Worm (Caenorhabditis elegans) whole organism, L4/young adult: Measurements from ENCODE around the gene F10C5.3.

Experiments used
- W03F9.2 ChIP-seq: fragments of 150-350 bp; optimal IDR thresholded peaks from 2 replicates; lab custom pipeline; 2014; ENCODE audit warnings: missing biosample characterization, missing genetic modification characterization
- dao-5 ChIP-seq: sonication (generic microtip); optimal IDR thresholded peaks from 2 replicates; lab custom pipeline; 2016; ENCODE audit warnings: missing genotype, missing genetic modification characterization, moderate library complexity, missing compliant biosample characterization
- him-1 ChIP-seq: sonication (generic microtip); optimal IDR thresholded peaks from 2 replicates; lab custom pipeline; 2016; ENCODE audit warnings: missing genotype, missing genetic modification reagents, missing genetic modification characterization, missing compliant biosample characterization

F10C5.3 gene

DNA sequence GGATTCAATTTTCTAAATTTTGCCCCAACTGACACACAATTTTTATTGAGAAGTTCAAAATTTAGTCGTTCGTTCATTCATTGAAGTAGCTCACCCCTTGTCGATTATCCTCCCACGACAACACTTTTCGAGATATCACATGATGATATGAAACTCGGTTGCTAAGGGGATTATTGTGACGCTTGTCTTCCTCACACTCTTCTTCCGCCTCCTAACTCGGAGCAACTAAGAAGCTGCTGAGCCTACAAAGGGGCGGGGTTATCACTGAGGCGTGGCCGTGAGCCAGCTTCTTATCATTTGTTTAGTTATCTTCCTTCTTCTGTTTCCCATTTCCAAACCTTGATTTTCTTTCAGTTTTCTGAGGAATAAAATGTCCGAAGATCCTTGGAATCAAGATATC is at the start of gene F10C5.3:
Gene F10C5.3 (plus strand): TSS at position 313 of the 400 bp plus-strand sequence.
- TF ChIP-seq him-1 (tag; lab: Kevin White, UChicago) (no peak), W03F9.2 (no peak), dao-5 (tag; lab: Kevin White, UChicago) (no peak)

DNA sequence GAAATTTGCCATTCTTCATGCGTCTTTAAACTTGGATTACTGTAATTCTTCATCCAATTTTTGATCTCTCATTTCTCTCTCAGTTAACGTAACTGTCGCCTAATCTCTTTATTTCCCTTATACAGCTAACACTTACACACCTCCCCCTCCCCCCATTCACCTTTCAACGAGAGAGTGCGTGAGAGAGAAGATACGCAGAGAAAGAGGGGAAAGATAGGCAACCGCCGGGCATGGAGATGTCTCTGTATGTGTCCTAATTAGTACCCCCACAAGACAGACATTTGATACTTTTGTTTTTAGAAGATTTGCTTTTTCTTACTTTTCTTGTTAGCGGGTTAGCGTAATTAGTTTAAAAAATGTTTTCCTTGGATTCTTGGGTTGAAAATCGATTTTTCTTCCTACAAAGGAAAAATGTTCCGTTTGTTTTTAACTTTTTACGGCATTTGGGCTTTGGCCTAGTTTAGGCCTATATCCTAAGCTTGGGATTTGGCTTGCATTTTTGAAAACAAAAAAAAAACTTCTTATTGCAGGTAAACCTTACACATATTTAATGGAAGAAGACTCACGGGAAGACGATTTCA is 49.2 kb upstream of the F10C5.3 start, which contains the start of gene affl-2:
Gene affl-2 (plus strand): TSS at position 531 of the 581 bp plus-strand sequence.
- TF ChIP-seq him-1 (tag; lab: Kevin White, UChicago) (no peak), dao-5 (tag; lab: Kevin White, UChicago) (no peak), W03F9.2 (no peak)

DNA sequence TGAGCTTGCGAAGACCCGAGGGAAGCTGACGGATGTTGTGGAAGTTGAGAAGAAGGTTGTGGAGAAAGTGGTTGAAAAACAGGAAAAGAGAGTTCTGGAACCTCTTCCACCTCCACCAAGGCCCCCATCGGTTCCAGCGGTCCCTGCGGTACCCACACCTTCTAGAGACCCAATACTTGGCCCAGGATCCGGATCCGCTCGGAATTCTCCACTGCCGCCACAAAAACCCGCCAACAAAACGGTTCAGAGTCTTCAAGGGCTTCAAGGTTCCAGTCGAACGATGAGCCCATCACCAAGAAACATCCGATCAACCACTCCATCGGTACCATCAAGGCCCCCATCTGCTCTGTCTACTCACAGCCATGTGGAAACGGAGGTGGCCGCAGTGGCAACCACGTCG is 46.6 kb upstream of the F10C5.3 start:
- TF ChIP-seq him-1 (tag; lab: Kevin White, UChicago) (no peak), W03F9.2 (no peak), dao-5 (tag; lab: Kevin White, UChicago) (no peak)

DNA sequence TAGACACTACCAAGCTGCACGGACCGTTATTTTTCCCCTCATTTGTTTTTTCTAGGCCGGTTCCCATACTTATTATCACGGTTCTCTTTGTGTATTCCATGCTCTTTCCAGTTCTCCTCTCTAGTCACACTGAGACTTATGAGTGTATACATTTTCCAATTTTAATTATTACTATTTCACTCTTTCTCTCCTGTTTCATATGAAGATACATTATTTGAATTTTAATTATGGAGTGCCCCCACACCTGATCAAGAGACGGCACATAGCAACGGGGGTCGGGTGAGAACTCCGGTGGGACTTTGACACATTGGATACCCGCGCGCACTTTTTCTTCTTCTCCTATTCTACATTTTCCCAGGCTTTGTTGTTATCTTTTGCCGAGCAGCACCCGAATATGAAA is 43.7 kb upstream of the F10C5.3 start, which contains the start of gene affl-1:
Gene affl-1 (plus strand): TSS at position 301 of the 400 bp plus-strand sequence.
- TF ChIP-seq W03F9.2 (no peak), him-1 (tag; lab: Kevin White, UChicago) (no peak), dao-5 (tag; lab: Kevin White, UChicago) (no peak)

DNA sequence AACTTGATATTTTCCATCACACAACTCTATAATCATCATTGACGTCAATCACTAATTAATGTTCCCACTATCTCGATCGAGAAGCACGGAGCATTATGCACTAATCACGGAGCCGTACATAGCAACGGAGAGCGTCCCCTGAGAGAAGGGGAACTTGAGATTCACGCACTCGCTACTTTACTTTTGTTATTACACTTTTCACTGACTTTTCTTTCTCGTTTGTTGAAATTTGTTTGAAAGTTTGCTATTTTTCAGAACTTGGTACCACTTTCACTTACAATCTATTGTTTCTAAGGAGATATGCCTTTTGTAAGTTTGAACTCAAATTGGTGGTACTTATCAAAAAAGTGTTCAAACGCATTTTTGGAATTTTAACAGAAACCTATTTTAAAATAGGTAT is 39.6 kb upstream of the F10C5.3 start, which contains the start of gene Y55B1BR.8:
Gene Y55B1BR.8 (plus strand): TSS at position 301 of the 400 bp plus-strand sequence.
- TF ChIP-seq him-1 (tag; lab: Kevin White, UChicago) (no peak), dao-5 (tag; lab: Kevin White, UChicago) (no peak), W03F9.2 (no peak)

DNA sequence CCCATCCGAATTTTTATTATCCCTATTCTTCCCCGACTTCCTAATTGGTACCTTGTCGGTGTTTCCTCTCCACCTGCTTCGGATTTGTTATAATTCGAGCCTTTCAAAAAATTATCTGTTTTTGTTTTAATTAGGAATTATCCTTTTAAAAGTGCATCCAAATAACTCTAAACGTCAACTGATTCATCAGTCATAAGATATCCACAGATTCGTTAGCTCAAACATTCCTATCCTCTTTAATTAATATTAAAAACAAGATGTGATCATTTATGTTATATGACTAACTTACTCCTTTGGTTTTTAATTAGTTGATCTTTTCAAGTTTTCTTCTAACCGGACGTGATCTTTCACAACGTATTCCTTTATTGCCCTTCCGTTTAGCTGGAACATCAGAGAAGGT is 36.8 kb upstream of the F10C5.3 start:
- TF ChIP-seq W03F9.2: no peak
- TF ChIP-seq him-1 (tag; lab: Kevin White, UChicago): no peak
- TF ChIP-seq dao-5 (tag; lab: Kevin White, UChicago): no peak

DNA sequence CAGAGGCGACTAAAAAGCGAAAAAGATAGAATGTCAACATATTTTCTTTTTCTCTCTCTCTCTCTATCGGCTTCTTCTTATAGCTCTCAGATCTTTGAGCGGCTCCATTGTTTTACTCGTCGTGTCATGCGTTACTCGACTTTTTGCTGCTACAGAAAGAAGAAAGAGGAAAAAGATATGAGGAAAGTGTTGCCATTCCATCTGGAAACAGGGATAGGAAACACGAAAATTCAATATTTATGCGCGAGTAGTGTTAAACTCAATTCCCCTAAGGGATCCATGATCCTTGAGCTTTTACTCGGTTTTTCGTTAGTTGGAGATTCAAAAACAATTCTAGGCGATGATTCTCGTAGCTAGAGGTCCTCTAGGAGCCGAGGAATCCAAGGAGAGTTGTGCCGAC is 27.9 kb upstream of the F10C5.3 start:
- TF ChIP-seq dao-5 (tag; lab: Kevin White, UChicago): no peak

DNA sequence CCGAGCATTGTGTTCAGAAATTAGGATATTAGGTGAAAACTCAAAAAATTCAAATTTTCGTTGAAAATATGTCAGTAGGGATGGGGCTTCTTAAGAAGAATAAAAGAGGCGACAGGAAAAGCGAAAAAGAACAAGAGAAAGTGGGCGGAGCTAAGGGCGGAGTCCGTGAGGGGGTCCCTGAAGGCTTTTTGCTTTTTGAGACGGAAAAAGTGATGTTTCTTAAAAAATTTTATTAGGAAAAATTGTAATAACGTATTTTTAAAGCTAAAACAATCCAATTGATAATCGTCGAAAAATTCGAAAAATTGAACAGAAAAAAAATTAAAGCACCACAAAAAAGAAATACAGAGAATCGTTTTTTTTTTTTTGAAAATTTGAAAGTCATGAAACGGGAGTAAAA is 20.0 kb upstream of the F10C5.3 start, which contains the start of gene Y55B1BR.6:
Gene Y55B1BR.6 (minus strand): TSS at position 101 of the 400 bp plus-strand sequence.
- TF ChIP-seq W03F9.2 (no peak), him-1 (tag; lab: Kevin White, UChicago) (no peak), dao-5 (tag; lab: Kevin White, UChicago) (no peak)

DNA sequence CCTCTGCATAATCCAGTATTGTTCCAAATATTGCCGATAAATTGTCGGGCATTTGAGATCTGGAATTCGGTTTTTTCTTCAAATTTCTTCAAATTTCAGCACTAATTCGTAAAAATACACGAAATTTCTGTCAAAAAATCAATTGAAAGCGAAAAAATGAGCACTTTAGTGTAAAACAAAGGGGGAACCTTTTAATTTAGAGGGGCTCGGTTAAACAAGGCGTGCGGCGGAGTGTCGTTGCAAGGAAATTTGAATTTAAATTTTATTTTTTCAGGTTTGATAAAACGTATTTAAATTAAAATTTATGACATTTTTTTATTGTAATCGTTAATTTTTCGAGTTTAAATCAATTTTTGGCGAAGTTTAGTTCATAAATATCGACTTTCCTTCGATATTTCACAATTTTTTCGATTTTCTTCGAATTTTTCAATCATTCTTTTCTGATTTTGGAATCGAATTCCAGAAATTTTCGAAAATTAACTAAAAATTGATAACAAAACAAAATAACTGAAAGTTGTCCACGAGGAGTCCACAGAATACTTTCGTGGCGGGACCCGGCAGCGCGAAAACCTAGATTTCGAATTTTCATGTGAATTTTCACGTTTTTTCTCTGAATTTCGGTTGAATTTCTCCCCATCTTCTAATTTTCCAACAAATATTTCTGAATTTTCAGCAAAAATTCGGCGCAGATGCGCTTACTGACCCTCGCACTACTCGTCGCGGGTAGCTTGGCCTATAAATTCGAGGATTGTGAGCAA is 11.8 kb upstream of the F10C5.3 start, which contains the start of the genes magu-1 and nemp-1:
Gene magu-1 (minus strand): TSS at position 59 of the 758 bp plus-strand sequence.
Gene nemp-1 (plus strand): TSS at position 674 of the 758 bp plus-strand sequence.
- TF ChIP-seq him-1 (tag; lab: Kevin White, UChicago) (no peak), W03F9.2 (peak; percentile 21)

DNA sequence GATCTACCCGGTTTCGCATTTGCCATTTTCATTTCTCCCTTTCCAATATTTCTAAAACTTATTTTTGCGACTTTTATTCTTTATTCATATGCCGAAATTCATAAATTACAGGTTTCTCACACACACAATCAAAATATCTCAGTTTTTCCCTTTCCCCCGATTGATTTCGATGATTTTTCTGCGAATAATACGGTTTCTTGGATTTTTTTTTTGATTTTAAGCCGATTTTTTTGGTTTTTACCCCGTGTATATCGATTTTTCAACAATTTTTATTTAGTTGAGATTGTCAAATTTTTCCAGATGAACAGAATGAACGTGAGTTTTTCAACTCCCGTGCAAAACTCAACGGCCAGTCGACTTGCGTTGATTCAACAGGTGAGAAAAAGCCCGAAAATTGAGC is 8.5 kb upstream of the F10C5.3 start, which contains the start of gene mat-3:
Gene mat-3 (plus strand): TSS at position 301 of the 400 bp plus-strand sequence.
- TF ChIP-seq W03F9.2 (no peak), him-1 (tag; lab: Kevin White, UChicago) (no peak), dao-5 (tag; lab: Kevin White, UChicago) (no peak)

DNA sequence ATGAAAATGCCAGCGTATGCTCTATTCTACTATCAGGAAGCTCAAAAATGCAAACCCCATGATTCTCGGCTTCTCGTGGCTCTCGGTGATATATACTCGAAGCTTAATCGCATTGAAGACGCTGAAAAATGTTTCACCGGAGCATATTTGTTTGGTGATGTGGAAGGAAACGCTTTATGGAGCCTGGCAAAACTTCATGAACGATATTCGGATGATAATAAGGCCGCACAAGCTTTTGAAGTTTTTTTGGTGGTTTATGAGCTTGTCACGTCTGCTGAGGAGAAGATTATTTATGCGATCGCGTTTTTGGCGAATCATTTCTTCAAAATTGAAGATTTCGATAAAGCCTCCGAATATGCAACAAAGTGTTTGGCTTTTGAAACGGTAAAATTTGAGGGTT is 2.4 kb upstream of the F10C5.3 start:
- TF ChIP-seq dao-5 (tag; lab: Kevin White, UChicago) (no peak), him-1 (tag; lab: Kevin White, UChicago) (no peak), W03F9.2 (no peak)

DNA sequence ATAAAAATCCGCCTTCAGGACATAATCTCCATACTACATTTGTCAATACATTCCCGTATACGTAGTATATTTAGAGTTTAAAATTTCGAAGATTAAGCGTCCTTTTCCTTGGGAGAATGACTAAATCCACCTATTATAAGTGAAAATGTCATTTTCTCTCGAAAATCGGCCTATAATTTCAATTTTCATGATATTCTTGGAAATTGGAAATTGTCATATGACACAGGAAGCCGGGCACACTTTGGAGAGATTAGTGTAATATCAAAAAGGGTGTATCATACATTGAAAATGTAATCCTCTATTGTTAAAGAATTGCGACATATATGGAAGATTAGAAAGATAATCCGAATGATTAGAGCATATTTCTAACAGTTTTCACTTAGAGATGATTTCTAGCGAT is 929 bp upstream of the F10C5.3 start:
- no peak for TF ChIP-seq dao-5 (tag; lab: Kevin White, UChicago)
- no peak for TF ChIP-seq W03F9.2
- TF ChIP-seq him-1 (tag; lab: Kevin White, UChicago): no peak

DNA sequence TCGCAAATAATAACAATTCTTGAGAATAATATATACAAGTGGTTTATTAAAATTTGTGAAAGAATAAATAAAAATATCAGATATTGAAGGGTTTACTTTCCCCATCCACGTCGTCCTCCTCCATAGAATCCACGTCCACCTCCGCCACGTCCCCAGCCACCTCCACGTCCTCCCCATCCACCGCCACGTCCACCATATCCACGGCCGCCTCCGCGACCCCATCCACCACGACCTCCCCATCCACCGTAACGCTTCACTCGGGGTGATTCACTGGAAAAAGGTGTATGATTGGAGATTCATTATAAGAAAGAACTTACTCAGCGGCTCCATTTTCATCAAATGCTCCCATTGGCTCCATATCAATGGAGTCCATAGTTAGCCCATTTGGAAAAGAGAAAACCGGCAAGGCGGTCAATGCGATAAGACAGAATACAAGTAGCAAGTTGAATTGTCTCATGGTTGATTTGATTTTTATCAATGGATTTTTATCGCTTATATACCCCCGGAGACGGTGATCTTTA is 2.5 kb downstream of the F10C5.3 start, which contains the start of gene nlp-32:
Gene nlp-32 (minus strand): TSS at position 471 of the 521 bp plus-strand sequence.
- no peak for TF ChIP-seq dao-5 (tag; lab: Kevin White, UChicago)
- TF ChIP-seq him-1 (tag; lab: Kevin White, UChicago): no peak
- no peak for TF ChIP-seq W03F9.2

DNA sequence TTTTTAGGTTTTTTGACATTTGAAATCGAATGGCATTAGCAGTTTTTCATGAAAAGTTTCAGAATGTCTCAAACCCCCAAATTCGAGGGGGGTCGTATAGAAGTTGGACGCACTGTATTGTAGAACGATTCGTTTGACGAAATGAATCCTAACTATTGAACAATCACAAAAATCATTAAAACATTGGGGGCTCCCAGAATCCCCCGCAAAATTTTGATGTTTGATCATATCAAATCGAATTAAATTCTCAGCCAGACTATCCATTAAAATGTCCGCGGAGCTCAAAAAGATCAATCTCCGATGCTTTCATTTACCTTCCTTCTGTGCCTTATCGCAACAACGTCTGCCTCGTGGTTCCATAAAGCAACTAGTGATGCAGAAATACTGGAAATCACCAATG is 4.8 kb downstream of the F10C5.3 start, which contains the start of gene F30H5.5:
Gene F30H5.5 (plus strand): TSS at position 301 of the 400 bp plus-strand sequence.
- no peak for TF ChIP-seq W03F9.2
- TF ChIP-seq him-1 (tag; lab: Kevin White, UChicago): no peak
- TF ChIP-seq dao-5 (tag; lab: Kevin White, UChicago): no peak
